Worm (Caenorhabditis elegans): ENCODE measurements around the gene allo-1.

DNA sequence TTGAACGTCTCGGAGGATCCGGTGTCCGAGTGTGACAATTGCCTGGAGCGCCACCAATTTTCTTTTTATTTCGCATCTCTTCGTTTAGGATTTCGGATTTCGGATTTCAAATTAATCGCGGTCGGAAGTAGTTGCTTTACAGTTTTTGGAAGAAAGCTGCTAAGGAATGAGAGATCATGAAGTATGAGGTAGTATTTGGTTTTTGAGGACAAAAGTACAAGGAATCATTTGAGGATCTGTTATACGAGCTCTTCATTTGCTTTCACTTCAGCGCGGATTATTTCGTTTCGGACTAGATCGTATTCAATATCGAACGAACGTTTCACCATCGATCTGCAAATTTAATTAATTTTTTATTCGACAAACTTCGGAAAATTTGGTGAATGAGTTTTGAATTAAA is 2.8 kb upstream of the allo-1 start, which contains the start of gene R102.11:
- TF ChIP-seq flt-1 (GFP tag; IDR thresholded peaks at IDR 0.05) (no peak), pes-1 (GFP tag; IDR thresholded peaks at IDR 0.05) (no peak), hmbx-1 (tag; optimal IDR thresholded peaks at IDR 0.05) (no peak), ama-1 (optimal IDR thresholded peaks at IDR 0.05) (no peak), hmg-4 (GFP tag; optimal IDR thresholded peaks at IDR 0.05) (no peak), ceh-36 (tag; optimal IDR thresholded peaks at IDR 0.05) (no peak), tra-4 (tag; optimal IDR thresholded peaks at IDR 0.05) (no peak)
